Worm (Caenorhabditis elegans): ENCODE measurements around the gene F09A5.2.

Gene F09A5.2

ce11 chrX:13134807-13135206 lies at the start of gene F09A5.2:
Gene F09A5.2 (plus strand): TSS chrX:13135107.
- TF ChIP-seq grh-1 (GFP tag; IDR thresholded peaks at IDR 0.05) (no peak), hpl-2 (GFP tag; optimal IDR thresholded peaks at IDR 0.05) (no peak), C16A3.4 (tag; optimal IDR thresholded peaks at IDR 0.05) (no peak), nhr-12 (tag; optimal IDR thresholded peaks at IDR 0.05) (no peak), elt-2 (tag; optimal IDR thresholded peaks at IDR 0.05) (peak; percentile 27), ces-1 (GFP tag; optimal IDR thresholded peaks at IDR 0.05) (no peak), ztf-11 (tag; optimal IDR thresholded peaks at IDR 0.05) (no peak), snpc-4 (tag; optimal IDR thresholded peaks at IDR 0.05) (no peak), aly-2 (tag; optimal IDR thresholded peaks at IDR 0.05) (no peak)

ce11 chrX:13088539-13088938 lies 46.4 kb upstream of the F09A5.2 start:
- no peak for TF ChIP-seq nhr-85 (tag)
- no peak for TF ChIP-seq C16A3.4 (tag; optimal IDR thresholded peaks at IDR 0.05)
- no peak for TF ChIP-seq C34B4.2 (tag; optimal IDR thresholded peaks at IDR 0.05)
- no peak for TF ChIP-seq ces-1 (GFP tag; optimal IDR thresholded peaks at IDR 0.05)
- no peak for TF ChIP-seq ceh-82 (tag; optimal IDR thresholded peaks at IDR 0.05)
- no peak for TF ChIP-seq swsn-7 (tag; optimal IDR thresholded peaks at IDR 0.05)
- no peak for TF ChIP-seq fkh-8 (tag; optimal IDR thresholded peaks at IDR 0.05)
- no peak for TF ChIP-seq unc-98 (GFP tag; IDR thresholded peaks at IDR 0.05)
- no peak for TF ChIP-seq aha-1 (tag; optimal IDR thresholded peaks at IDR 0.05)
- no peak for TF ChIP-seq skn-1 (tag; optimal IDR thresholded peaks at IDR 0.05)
- no peak for TF ChIP-seq rnt-1 (tag; optimal IDR thresholded peaks at IDR 0.05)
- no peak for TF ChIP-seq lin-14 (GFP tag; optimal IDR thresholded peaks at IDR 0.05)
- no peak for TF ChIP-seq ama-1 (optimal IDR thresholded peaks at IDR 0.05)
- TF ChIP-seq nhr-20 (tag; optimal IDR thresholded peaks at IDR 0.05): no peak
- TF ChIP-seq vab-15 (tag; optimal IDR thresholded peaks at IDR 0.05): no peak
- no peak for TF ChIP-seq sup-37 (GFP tag; optimal IDR thresholded peaks at IDR 0.05)
- TF ChIP-seq lin-35 (GFP tag; optimal IDR thresholded peaks at IDR 0.05): no peak

- TF ChIP-seq rnt-1 (tag; optimal IDR thresholded peaks at IDR 0.05): no peak
- TF ChIP-seq ces-1 (GFP tag; optimal IDR thresholded peaks at IDR 0.05): no peak
- no peak for TF ChIP-seq fos-1 (tag; optimal IDR thresholded peaks at IDR 0.05)
- no peak for TF ChIP-seq ceh-90 (tag; optimal IDR thresholded peaks at IDR 0.05)
- TF ChIP-seq irx-1 (tag; optimal IDR thresholded peaks at IDR 0.05): no peak
- TF ChIP-seq fkh-8 (tag; optimal IDR thresholded peaks at IDR 0.05): no peak
- no peak for TF ChIP-seq mdl-1 (tag; optimal IDR thresholded peaks at IDR 0.05)
- no peak for TF ChIP-seq lsy-2 (tag; optimal IDR thresholded peaks at IDR 0.05)
- no peak for TF ChIP-seq C34B4.2 (tag; optimal IDR thresholded peaks at IDR 0.05)
- no peak for TF ChIP-seq dpl-1 (GFP tag; optimal IDR thresholded peaks at IDR 0.05)
- TF ChIP-seq swsn-7 (tag; optimal IDR thresholded peaks at IDR 0.05): no peak
- no peak for TF ChIP-seq nhr-237 (tag; optimal IDR thresholded peaks at IDR 0.05)
- TF ChIP-seq zag-1 (tag; optimal IDR thresholded peaks at IDR 0.05): no peak
- TF ChIP-seq nhr-77 (tag; optimal IDR thresholded peaks at IDR 0.05): no peak
- no peak for TF ChIP-seq lin-39 (tag; optimal IDR thresholded peaks at IDR 0.05)
- no peak for TF ChIP-seq snu-23 (GFP tag; optimal IDR thresholded peaks at IDR 0.05)
- no peak for TF ChIP-seq nhr-84 (tag; optimal IDR thresholded peaks at IDR 0.05)
- no peak for TF ChIP-seq grh-1 (GFP tag; IDR thresholded peaks at IDR 0.05)
Observed at ce11 chrX:13090665-13091064, 44.2 kb upstream of the F09A5.2 start, which contains the start of gene R03G8.3. Gene R03G8.3 (plus strand): TSS chrX:13090965.

ce11 chrX:13091199-13091598 lies 43.7 kb upstream of the F09A5.2 start:
- TF ChIP-seq mep-1 (tag; optimal IDR thresholded peaks at IDR 0.05) (no peak), C04F5.9 (tag; optimal IDR thresholded peaks at IDR 0.05) (no peak), unc-30 (tag; optimal IDR thresholded peaks at IDR 0.05) (no peak), dpl-1 (GFP tag; optimal IDR thresholded peaks at IDR 0.05) (no peak), efl-1 (optimal IDR thresholded peaks at IDR 0.05) (no peak), efl-1 (GFP tag; optimal IDR thresholded peaks at IDR 0.05 in 1 of 2) (no peak), aly-2 (tag; optimal IDR thresholded peaks at IDR 0.05) (no peak), zag-1 (tag; optimal IDR thresholded peaks at IDR 0.05) (no peak), fkh-8 (tag; optimal IDR thresholded peaks at IDR 0.05) (no peak), jun-1 (tag; optimal IDR thresholded peaks at IDR 0.05) (no peak)

All from whole organism, L1 larva.